Worm (Caenorhabditis elegans) whole organism, midembryonic: Measurements from ENCODE around the gene men-1.

Experiments
- T22C8.4 ChIP-seq: fragments of 200-800 bp; sonication (Bioruptor generic); IDR thresholded peaks from 2 replicates; pipeline ENCODE4 v1.3.6; 2022; ENCODE audit warnings: missing genetic modification characterization, missing compliant biosample characterization
- cog-1 ChIP-seq: sonication (generic microtip); optimal IDR thresholded peaks from 2 replicates; lab custom pipeline; 2016; ENCODE audit warnings: missing genetic modification characterization, missing compliant biosample characterization
- flt-1 ChIP-seq: fragments of 200-800 bp; sonication (Bioruptor generic); IDR thresholded peaks from 2 replicates; pipeline ENCODE4 v1.3.6; 2022; ENCODE audit warnings: missing genetic modification characterization, missing compliant biosample characterization
- klf-2 ChIP-seq: fragments of 200-800 bp; sonication (Bioruptor generic); conservative IDR thresholded peaks from 2 replicates; pipeline ENCODE4 v1.3.6; 2022; ENCODE audit warnings: missing genetic modification reagents, missing genetic modification characterization, missing compliant biosample characterization
- med-1 ChIP-seq: sonication (generic microtip); optimal IDR thresholded peaks from 2 replicates; lab custom pipeline; 2017; ENCODE audit warnings: missing genetic modification characterization, mild to moderate bottlenecking, missing compliant biosample characterization, antibody characterized with exemption, missing genetic modification reagents; ENCODE audit not compliant: insufficient read depth
- ref-1 ChIP-seq: fragments of 200-800 bp; sonication (Bioruptor generic); conservative IDR thresholded peaks from 2 replicates; pipeline ENCODE4 v1.3.6; 2022; ENCODE audit warnings: missing genetic modification reagents, missing genetic modification characterization, missing compliant biosample characterization
- tab-1 ChIP-seq: fragments of 200-800 bp; sonication (Bioruptor generic); IDR thresholded peaks from 2 replicates; pipeline ENCODE4 v1.3.6; 2022; ENCODE audit warnings: missing genetic modification characterization, missing compliant biosample characterization
- ztf-23 ChIP-seq: fragments of 200-800 bp; sonication (Bioruptor generic); IDR thresholded peaks from 2 replicates; pipeline ENCODE4 v1.3.6; 2022; ENCODE audit warnings: missing genetic modification reagents, missing genetic modification characterization, missing compliant biosample characterization
- ztf-29 ChIP-seq: fragments of 200-800 bp; sonication (Bioruptor generic); IDR thresholded peaks from 2 replicates; pipeline ENCODE4 v1.3.6; 2022; ENCODE audit warnings: missing genetic modification reagents, missing genetic modification characterization, missing compliant biosample characterization

The men-1 gene

ce11 chrII:14233879-14234278, at the start of gene men-1:
Gene men-1, minus strand, starts transcription at chrII:14234120.
- TF ChIP-seq flt-1 (GFP tag; lab: Robert Waterston, UW) (no peak), tab-1 (GFP tag; lab: Robert Waterston, UW) (no peak), klf-2 (no peak), ztf-23 (GFP tag; lab: Robert Waterston, UW) (no peak), ref-1 (GFP tag; lab: Robert Waterston, UW) (no peak), T22C8.4 (GFP tag; lab: Robert Waterston, UW) (no peak), ztf-29 (GFP tag; lab: Robert Waterston, UW) (no peak), cog-1 (tag; lab: Kevin White, UChicago) (no peak), med-1 (no peak)

- no peak for TF ChIP-seq ztf-29 (GFP tag; lab: Robert Waterston, UW)
- no peak for TF ChIP-seq flt-1 (GFP tag; lab: Robert Waterston, UW)
- TF ChIP-seq T22C8.4 (GFP tag; lab: Robert Waterston, UW): no peak
- TF ChIP-seq klf-2: no peak
- no peak for TF ChIP-seq ztf-23 (GFP tag; lab: Robert Waterston, UW)
- no peak for TF ChIP-seq med-1
- no peak for TF ChIP-seq ref-1 (GFP tag; lab: Robert Waterston, UW)
- TF ChIP-seq cog-1 (tag; lab: Kevin White, UChicago): no peak
Observed at ce11 chrII:14276409-14276808, 42.5 kb upstream of the men-1 start, which contains the start of gene Y54G11A.3. Gene Y54G11A.3, plus strand, starts transcription at chrII:14276621.

- TF ChIP-seq flt-1 (GFP tag; lab: Robert Waterston, UW): no peak
- no peak for TF ChIP-seq med-1
- no peak for TF ChIP-seq T22C8.4 (GFP tag; lab: Robert Waterston, UW)
- TF ChIP-seq klf-2: no peak
- TF ChIP-seq tab-1 (GFP tag; lab: Robert Waterston, UW): no peak
- TF ChIP-seq cog-1 (tag; lab: Kevin White, UChicago): no peak
- no peak for TF ChIP-seq ref-1 (GFP tag; lab: Robert Waterston, UW)
- no peak for TF ChIP-seq ztf-29 (GFP tag; lab: Robert Waterston, UW)
- TF ChIP-seq ztf-23 (GFP tag; lab: Robert Waterston, UW): no peak
Observed at ce11 chrII:14269839-14270238, 35.9 kb upstream of the men-1 start.

- TF ChIP-seq T22C8.4 (GFP tag; lab: Robert Waterston, UW) (no peak), cog-1 (tag; lab: Kevin White, UChicago) (no peak), ztf-29 (GFP tag; lab: Robert Waterston, UW) (no peak), klf-2 (no peak), tab-1 (GFP tag; lab: Robert Waterston, UW) (no peak), med-1 (no peak)
Observed at ce11 chrII:14269142-14269593, 35.2 kb upstream of the men-1 start, which contains the start of gene Y54G11A.1. Gene Y54G11A.1, minus strand, starts transcription at chrII:14269192.

ce11 chrII:14257943-14258342, 24.0 kb upstream of the men-1 start:
- TF ChIP-seq tab-1 (GFP tag; lab: Robert Waterston, UW): no peak
- no peak for TF ChIP-seq flt-1 (GFP tag; lab: Robert Waterston, UW)
- no peak for TF ChIP-seq med-1
- TF ChIP-seq cog-1 (tag; lab: Kevin White, UChicago): no peak
- no peak for TF ChIP-seq ztf-29 (GFP tag; lab: Robert Waterston, UW)
- no peak for TF ChIP-seq ztf-23 (GFP tag; lab: Robert Waterston, UW)
- TF ChIP-seq klf-2: no peak
- no peak for TF ChIP-seq T22C8.4 (GFP tag; lab: Robert Waterston, UW)
- TF ChIP-seq ref-1 (GFP tag; lab: Robert Waterston, UW): no peak

ce11 chrII:14256779-14257178, 22.9 kb upstream of the men-1 start, which contains the start of gene Y54G11A.19:
Gene Y54G11A.19, minus strand, starts transcription at chrII:14256879.
- TF ChIP-seq med-1 (no peak), cog-1 (tag; lab: Kevin White, UChicago) (no peak), tab-1 (GFP tag; lab: Robert Waterston, UW) (no peak), ref-1 (GFP tag; lab: Robert Waterston, UW) (no peak), ztf-23 (GFP tag; lab: Robert Waterston, UW) (no peak), ztf-29 (GFP tag; lab: Robert Waterston, UW) (no peak), klf-2 (no peak), flt-1 (GFP tag; lab: Robert Waterston, UW) (no peak), T22C8.4 (GFP tag; lab: Robert Waterston, UW) (no peak)

ce11 chrII:14255850-14256249, 21.9 kb upstream of the men-1 start:
- TF ChIP-seq flt-1 (GFP tag; lab: Robert Waterston, UW): no peak

ce11 chrII:14252057-14252456, 18.1 kb upstream of the men-1 start, which contains the start of gene Y54G11A.2:
Gene Y54G11A.2, plus strand, starts transcription at chrII:14252357.
- TF ChIP-seq med-1 (no peak), tab-1 (GFP tag; lab: Robert Waterston, UW) (no peak), ref-1 (GFP tag; lab: Robert Waterston, UW) (no peak), klf-2 (no peak), cog-1 (tag; lab: Kevin White, UChicago) (no peak), ztf-23 (GFP tag; lab: Robert Waterston, UW) (no peak), ztf-29 (GFP tag; lab: Robert Waterston, UW) (no peak), T22C8.4 (GFP tag; lab: Robert Waterston, UW) (no peak)

ce11 chrII:14251400-14251940, 17.6 kb upstream of the men-1 start:
- TF ChIP-seq tab-1 (GFP tag; lab: Robert Waterston, UW) (no peak), ztf-23 (GFP tag; lab: Robert Waterston, UW) (peak; percentile 66), med-1 (no peak), ztf-29 (GFP tag; lab: Robert Waterston, UW) (no peak; the same call in 1 of the 2 replicates), klf-2 (0 out of 2 replicates have a peak, but pooled peaks have one; percentile 31), cog-1 (tag; lab: Kevin White, UChicago) (peak; percentile 66), flt-1 (GFP tag; lab: Robert Waterston, UW) (peak; percentile 83), ref-1 (GFP tag; lab: Robert Waterston, UW) (0 out of 2 replicates have a peak, but pooled peaks have one; percentile 51), T22C8.4 (GFP tag; lab: Robert Waterston, UW) (no peak)
